Worm (Caenorhabditis elegans): ENCODE measurements around the gene fbxc-26.
"Not testable (repeated sequence)": the region's sequence is repeated elsewhere in the genome, so short reads cannot be mapped to it uniquely, and the experiment has no call there.

ce11 chrII:1661300-1661838 lies 33.1 kb downstream of the fbxc-26 start:
- TF ChIP-seq nhr-77 (tag; optimal IDR thresholded peaks at IDR 0.05); lin-13 (GFP tag; optimal IDR thresholded peaks at IDR 0.05): not testable (repeated sequence)
